Worm (Caenorhabditis elegans) whole organism, L3 larva: ENCODE data around the gene zfp-3.
"Not testable (repeated sequence)": the region's sequence is repeated elsewhere in the genome, so short reads cannot be mapped to it uniquely, and the experiment has no call there.

Experiments used
- R02D3.7 ChIP-seq: fragments of 150-350 bp; optimal IDR thresholded peaks from 2 replicates; lab custom pipeline; 2014; ENCODE audit warnings: missing biosample characterization, missing genetic modification characterization
- ZK546.5 ChIP-seq: sonication (generic microtip); optimal IDR thresholded peaks from 2 replicates; lab custom pipeline; 2017; ENCODE audit warnings: missing biosample characterization, missing genetic modification characterization
- aly-2 ChIP-seq: fragments of 150-350 bp; optimal IDR thresholded peaks from 2 replicates; lab custom pipeline; 2014; ENCODE audit warnings: missing biosample characterization, missing genetic modification characterization
- ceh-16 ChIP-seq: sonication (generic microtip); optimal IDR thresholded peaks from 2 replicates; lab custom pipeline; 2017; ENCODE audit warnings: missing biosample characterization, missing genetic modification characterization
- ceh-28 ChIP-seq: fragments of 150-350 bp; optimal IDR thresholded peaks from 2 replicates; lab custom pipeline; 2014; ENCODE audit warnings: missing biosample characterization, missing genetic modification reagents, missing genetic modification characterization
- ceh-9 ChIP-seq: sonication (generic microtip); optimal IDR thresholded peaks from 2 replicates; lab custom pipeline; 2018; ENCODE audit warnings: missing biosample characterization, missing genetic modification characterization
- daf-12 ChIP-seq: fragments of 150-350 bp; optimal IDR thresholded peaks from 2 replicates; lab custom pipeline; 2014; ENCODE audit warnings: missing biosample characterization, missing genetic modification reagents, missing genetic modification characterization
- egl-27 ChIP-seq: sonication (generic microtip); optimal IDR thresholded peaks from 4 replicates; lab custom pipeline; 2017; ENCODE audit warnings: missing biosample characterization, missing genetic modification reagents, missing genetic modification characterization
- egl-5 ChIP-seq: fragments of 150-350 bp; optimal IDR thresholded peaks from 2 replicates; lab custom pipeline; 2017; ENCODE audit warnings: missing biosample characterization, missing genetic modification reagents, missing genetic modification characterization, inconsistent platforms
- elt-2 ChIP-seq: sonication (generic microtip); optimal IDR thresholded peaks from 2 replicates; lab custom pipeline; 2016; ENCODE audit warnings: missing genetic modification reagents, mild to moderate bottlenecking, missing genetic modification characterization, missing compliant biosample characterization
- elt-3 ChIP-seq, 3 experiments: fragments of 150-350 bp in 1 of 3; sonication (generic microtip) in 2 of 3; optimal IDR thresholded peaks; 2 replicates in 2 of 3; 4 replicates in 1 of 3; lab custom pipeline; 2014 to 2017; ENCODE audit warnings: missing biosample characterization in 3 of 3, missing genetic modification characterization in 3 of 3
- fkh-2 ChIP-seq: fragments of 150-350 bp; optimal IDR thresholded peaks from 2 replicates; lab custom pipeline; 2014; ENCODE audit warnings: missing biosample characterization, missing genetic modification reagents, missing genetic modification characterization
- fos-1 ChIP-seq: fragments of 150-350 bp; optimal IDR thresholded peaks from 2 replicates; lab custom pipeline; 2014; ENCODE audit warnings: missing biosample characterization, missing genetic modification characterization
- hmg-11 ChIP-seq: sonication (generic microtip); optimal IDR thresholded peaks from 2 replicates; lab custom pipeline; 2016; ENCODE audit warnings: missing genetic modification characterization, missing compliant biosample characterization
- jun-1 ChIP-seq: fragments of 150-350 bp; optimal IDR thresholded peaks from 2 replicates; lab custom pipeline; 2014; ENCODE audit warnings: missing biosample characterization, missing genetic modification reagents, missing genetic modification characterization
- lsy-12 ChIP-seq: sonication (generic microtip); optimal IDR thresholded peaks from 2 replicates; lab custom pipeline; 2016; ENCODE audit warnings: mild to moderate bottlenecking, missing genetic modification characterization, missing compliant biosample characterization
- nfya-1 ChIP-seq: sonication (generic microtip); optimal IDR thresholded peaks from 2 replicates; lab custom pipeline; 2017; ENCODE audit warnings: missing genetic modification characterization, mild to moderate bottlenecking, missing compliant biosample characterization, antibody characterized with exemption, moderate library complexity; ENCODE audit not compliant: insufficient read depth
- nhr-11 ChIP-seq: fragments of 150-350 bp; optimal IDR thresholded peaks from 2 replicates; lab custom pipeline; 2014; ENCODE audit warnings: missing biosample characterization, missing genetic modification characterization
- nhr-23 ChIP-seq: fragments of 150-350 bp; optimal IDR thresholded peaks from 2 replicates; lab custom pipeline; 2014; ENCODE audit warnings: missing biosample characterization, missing genetic modification reagents, missing genetic modification characterization
- nhr-25 ChIP-seq: sonication (generic microtip); optimal IDR thresholded peaks from 2 replicates; lab custom pipeline; 2017; ENCODE audit warnings: missing biosample characterization, missing genetic modification characterization
- nhr-28 ChIP-seq: fragments of 150-350 bp; optimal IDR thresholded peaks from 2 replicates; lab custom pipeline; 2014; ENCODE audit warnings: missing biosample characterization, missing genetic modification characterization
- nhr-43 ChIP-seq: sonication (generic microtip); optimal IDR thresholded peaks from 2 replicates; lab custom pipeline; 2016; ENCODE audit warnings: mild to moderate bottlenecking, missing genetic modification characterization, missing compliant biosample characterization; ENCODE audit not compliant: poor library complexity, severe bottlenecking
- pha-4 ChIP-seq: fragments of 150-350 bp; optimal IDR thresholded peaks from 2 replicates; lab custom pipeline; 2014; ENCODE audit warnings: missing biosample characterization, missing genetic modification reagents, missing genetic modification characterization
- pqm-1 ChIP-seq: fragments of 150-350 bp; optimal IDR thresholded peaks from 2 replicates; lab custom pipeline; 2017; ENCODE audit warnings: missing biosample characterization, missing genetic modification characterization, inconsistent platforms
- skn-1 ChIP-seq: fragments of 150-350 bp; optimal IDR thresholded peaks from 2 replicates; lab custom pipeline; 2014; ENCODE audit warnings: missing biosample characterization, missing genetic modification characterization
- snpc-4 ChIP-seq: fragments of 150-350 bp; optimal IDR thresholded peaks from 2 replicates; lab custom pipeline; 2014; ENCODE audit warnings: missing biosample characterization, missing genetic modification characterization
- zag-1 ChIP-seq: fragments of 150-350 bp; optimal IDR thresholded peaks from 2 replicates; lab custom pipeline; 2014; ENCODE audit warnings: missing biosample characterization, missing genetic modification characterization
- ztf-4 ChIP-seq: fragments of 150-350 bp; optimal IDR thresholded peaks from 2 replicates; lab custom pipeline; 2014; ENCODE audit warnings: missing biosample characterization, missing genetic modification characterization

The zfp-3 gene

DNA sequence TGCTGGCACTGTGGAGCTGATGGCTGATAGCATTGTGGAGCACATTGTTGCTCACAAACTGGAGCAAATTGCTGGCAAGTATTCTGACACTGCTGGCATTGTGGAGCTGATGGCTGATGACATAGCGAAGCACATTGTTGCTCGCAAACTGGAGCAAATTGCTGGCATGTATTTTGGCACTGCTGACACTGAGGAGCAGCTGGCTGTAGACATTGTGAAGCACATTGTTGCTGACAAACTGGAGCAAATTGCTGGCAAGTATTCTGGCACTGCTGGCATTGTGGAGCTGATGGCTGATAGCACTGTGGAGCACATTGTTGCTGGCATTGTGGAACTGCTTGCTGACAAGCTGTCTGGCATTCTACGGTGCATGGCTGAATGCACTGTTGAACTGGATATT is 37.2 kb downstream of the zfp-3 start:
- TF ChIP-seq skn-1 (tag; lab: Kevin White, UChicago) (no peak), snpc-4 (tag; lab: Kevin White, UChicago) (no peak), R02D3.7 (tag; lab: Kevin White, UChicago) (no peak), nhr-23 (tag; lab: Kevin White, UChicago) (no peak), fos-1 (no peak), elt-2 (tag; lab: Kevin White, UChicago) (no peak), egl-5 (no peak), ztf-4 (tag; lab: Kevin White, UChicago) (no peak), nhr-43 (tag; lab: Kevin White, UChicago) (no peak), nhr-25 (tag; lab: Kevin White, UChicago) (no peak), nhr-11 (tag; lab: Kevin White, UChicago) (no peak), hmg-11 (tag; lab: Kevin White, UChicago) (no peak), daf-12 (tag; lab: Kevin White, UChicago) (no peak), lsy-12 (tag; lab: Kevin White, UChicago) (no peak), ceh-9 (tag; lab: Kevin White, UChicago) (no peak), ceh-16 (tag; lab: Kevin White, UChicago) (no peak), ZK546.5 (no peak)

DNA sequence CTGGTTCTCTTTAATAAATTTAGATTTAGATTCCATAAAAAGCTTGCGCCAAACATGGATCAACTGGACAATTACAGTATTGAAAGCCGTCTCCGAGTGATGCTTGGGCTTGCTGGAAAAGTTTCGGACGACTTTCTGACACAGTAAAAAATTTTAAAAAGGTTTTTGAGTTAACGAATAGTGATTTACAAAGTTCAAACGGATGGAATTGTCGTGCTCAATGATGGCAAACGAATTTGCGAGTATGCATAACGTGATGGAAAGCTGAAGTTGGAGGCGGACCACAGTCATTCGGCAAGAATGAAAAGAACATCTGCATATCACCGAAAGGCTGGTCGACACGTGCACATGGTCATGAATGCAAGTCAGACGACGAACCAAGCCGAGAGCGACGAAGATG is 42.5 kb downstream of the zfp-3 start, which contains the start of gene ZK402.1:
TSS of gene ZK402.1 (plus strand) at position 301 of the 400 bp plus-strand sequence.
- TF ChIP-seq nhr-11, snpc-4, elt-2 (tag; lab: Kevin White, UChicago): not testable (repeated sequence)

DNA sequence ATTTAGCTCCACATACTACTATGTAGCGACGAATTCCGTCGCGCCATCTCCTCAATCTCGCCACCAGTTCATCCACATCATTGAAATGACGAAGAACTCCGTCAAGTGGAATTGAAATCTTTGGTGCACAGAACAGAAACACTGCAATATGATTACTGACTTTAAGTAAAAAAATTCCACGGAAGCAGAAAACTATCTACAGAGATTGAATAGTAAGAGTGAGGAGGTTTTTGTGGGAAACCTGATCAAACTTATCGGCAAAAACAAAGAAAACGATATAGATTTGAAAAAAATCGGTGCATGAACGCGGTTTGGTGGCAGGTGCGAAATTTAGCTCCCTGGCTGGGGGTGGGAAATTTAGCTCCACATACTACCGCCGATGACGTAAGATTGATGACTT is 43.0 kb downstream of the zfp-3 start, which contains the start of gene ZK402.2:
TSS of gene ZK402.2 (plus strand) at position 301 of the 400 bp plus-strand sequence.
- not testable (repeated sequence) for TF ChIP-seq fkh-2 (tag; lab: Kevin White, UChicago); fos-1; nfya-1

DNA sequence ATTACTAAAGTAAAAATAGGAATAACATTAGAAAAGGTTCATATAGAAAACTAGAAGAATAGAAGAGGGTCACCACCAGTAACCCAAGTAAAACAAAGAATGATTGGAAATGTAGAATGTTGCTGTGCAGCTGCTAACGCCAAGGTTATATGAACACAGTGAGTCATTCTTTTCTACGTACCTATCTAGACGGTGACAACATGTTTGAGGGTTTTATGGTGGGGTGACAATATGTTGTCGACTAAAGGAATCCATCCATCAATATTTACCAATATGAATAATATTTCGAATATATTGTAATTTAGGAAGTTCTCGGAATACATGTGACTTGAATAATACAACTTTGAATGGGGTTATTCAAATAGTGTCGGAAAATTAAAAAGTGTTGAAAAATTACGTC is 45.2 kb downstream of the zfp-3 start, which contains the start of gene ZK402.5:
TSS of gene ZK402.5 (minus strand) at position 101 of the 400 bp plus-strand sequence.
- TF ChIP-seq snpc-4 (tag; lab: Kevin White, UChicago) (no peak), pha-4 (peak; percentile 28)

DNA sequence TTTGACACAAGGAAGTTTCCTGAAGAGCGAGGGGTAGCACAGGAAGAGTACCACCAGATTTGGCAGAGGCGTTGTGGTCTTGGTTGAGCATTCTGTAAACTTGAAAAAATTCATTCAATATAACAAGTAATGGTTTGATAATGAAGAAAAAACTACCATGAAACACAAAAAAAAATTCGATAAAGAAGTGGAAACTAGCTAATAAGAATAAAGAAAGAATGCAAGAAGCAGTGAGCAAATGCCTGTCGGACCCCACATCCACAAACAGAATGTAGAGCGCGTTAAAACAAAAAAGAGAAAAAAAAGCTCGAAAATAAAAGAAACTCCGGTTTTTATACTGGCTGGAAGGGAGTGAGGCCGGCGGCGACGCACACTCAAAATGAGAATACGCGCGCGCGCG is 48.9 kb downstream of the zfp-3 start, which contains the start of gene H39E20.1:
TSS of gene H39E20.1 (minus strand) at position 101 of the 400 bp plus-strand sequence.
- TF ChIP-seq zag-1 (tag; lab: Kevin White, UChicago): no peak
- no peak for TF ChIP-seq aly-2 (tag; lab: Kevin White, UChicago)
- no peak for TF ChIP-seq nhr-28 (tag; lab: Kevin White, UChicago)
- TF ChIP-seq nfya-1: no peak

DNA sequence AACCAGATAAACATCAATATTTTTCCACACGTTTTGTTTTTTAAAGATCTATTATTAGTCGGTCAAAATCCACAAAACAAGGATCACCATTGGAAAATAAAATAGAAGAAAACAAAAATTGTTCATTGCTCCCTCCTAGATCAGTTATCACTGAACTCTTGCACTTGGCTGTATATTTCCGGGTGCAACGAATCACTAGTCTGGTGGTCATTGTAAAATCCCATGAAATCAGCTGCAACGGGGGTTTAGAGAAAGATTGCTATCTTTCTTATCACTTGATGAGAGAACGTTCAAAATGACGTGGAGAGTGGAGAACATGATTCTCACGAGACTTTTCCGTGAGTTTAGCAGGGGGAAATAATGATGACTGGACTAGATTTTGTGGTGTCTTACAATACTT is 50.6 kb downstream of the zfp-3 start:
- peak; percentile 86 for TF ChIP-seq jun-1
- TF ChIP-seq egl-27: peak; percentile 32
- TF ChIP-seq nfya-1: peak; percentile 14
- TF ChIP-seq pqm-1: peak; percentile 72
- no peak for TF ChIP-seq ZK546.5
- peak; percentile 65 for TF ChIP-seq egl-5
- peak in 1 of 3 experiments; percentile 27 for TF ChIP-seq elt-3 (tag; optimal IDR thresholded peaks at IDR 0.05; lab: Kevin White, UChicago)
- TF ChIP-seq snpc-4 (tag; lab: Kevin White, UChicago): no peak
- TF ChIP-seq nhr-43 (tag; lab: Kevin White, UChicago): peak; percentile 74
- TF ChIP-seq skn-1 (tag; lab: Kevin White, UChicago): no peak
- TF ChIP-seq nhr-23 (tag; lab: Kevin White, UChicago): peak; percentile 18

DNA sequence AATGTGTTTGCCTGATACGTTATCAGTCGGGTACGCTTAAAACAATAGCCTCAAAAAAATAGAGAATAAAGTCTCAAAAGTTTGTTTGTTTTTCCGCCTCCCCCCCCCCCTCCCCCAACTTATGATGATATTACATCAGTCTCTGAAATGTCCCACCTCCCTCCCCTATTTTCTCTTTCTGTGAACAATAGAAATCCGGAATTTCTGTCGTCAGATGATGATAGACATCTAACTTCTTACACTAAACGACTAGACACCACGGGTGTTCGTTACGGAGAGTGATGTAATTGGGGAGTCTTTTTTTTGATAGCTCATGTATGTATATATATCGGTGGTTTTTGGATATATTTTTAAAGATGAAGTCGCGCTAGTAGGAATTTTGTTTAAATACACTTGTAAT is 52.0 kb downstream of the zfp-3 start:
- TF ChIP-seq elt-2 (tag; lab: Kevin White, UChicago): peak; percentile 4
- TF ChIP-seq ceh-28 (tag; lab: Kevin White, UChicago): no peak
